Fruit fly (Drosophila melanogaster) whole organism, embryonic: ENCODE measurements around the gene UBL3.
A peak's percentile ranks its signal among the peaks of the same experiment; 100 is the strongest.

Experiments
- Ada2b ChIP-seq: fragments of 200-800 bp; sonication (Bioruptor generic); IDR thresholded peaks from 2 replicates; pipeline ENCODE4 v1.3.6; 2022; ENCODE audit warnings: missing biosample characterization, missing genetic modification characterization
- Aef1 ChIP-seq: fragments of 200-800 bp; sonication (Bioruptor generic); IDR thresholded peaks from 3 replicates; pipeline ENCODE4 v1.3.6; 2022; ENCODE audit warnings: missing biosample characterization, missing genetic modification characterization
- Asciz ChIP-seq: fragments of 200-800 bp; sonication (Bioruptor generic); optimal IDR thresholded peaks from 2 replicates; lab custom pipeline; 2017; ENCODE audit warnings: missing biosample characterization, mild to moderate bottlenecking, missing genetic modification characterization, missing genetic modification reagents
- Bteb2 ChIP-seq: fragments of 200-800 bp; sonication (Bioruptor generic); optimal IDR thresholded peaks from 2 replicates; lab custom pipeline; 2016; ENCODE audit warnings: missing biosample characterization, missing genetic modification characterization
- CG1024 ChIP-seq: fragments of 200-800 bp; sonication (Bioruptor generic); IDR thresholded peaks from 2 replicates; pipeline ENCODE4 v1.3.6; 2022; ENCODE audit warnings: missing biosample characterization, missing genetic modification characterization
- CG12071 ChIP-seq: fragments of 200-800 bp; sonication (Bioruptor generic); optimal IDR thresholded peaks from 3 replicates; lab custom pipeline; 2018; ENCODE audit warnings: missing biosample characterization, mild to moderate bottlenecking, missing genetic modification characterization
- CG12236 ChIP-seq: fragments of 200-800 bp; sonication (Bioruptor generic); optimal IDR thresholded peaks from 2 replicates; lab custom pipeline; 2016; ENCODE audit warnings: missing biosample characterization, missing genetic modification characterization
- CG15269 ChIP-seq: fragments of 200-800 bp; sonication (Bioruptor generic); optimal IDR thresholded peaks from 2 replicates; lab custom pipeline; 2018; ENCODE audit warnings: missing biosample characterization, mild to moderate bottlenecking, missing genetic modification characterization, moderate library complexity
- CG17328 ChIP-seq: fragments of 200-800 bp; sonication (Bioruptor generic); IDR thresholded peaks from 2 replicates; pipeline ENCODE4 v1.3.6; 2022; ENCODE audit warnings: missing biosample characterization, missing genetic modification characterization
- CG17385 ChIP-seq: fragments of 200-800 bp; sonication (Bioruptor generic); optimal IDR thresholded peaks from 3 replicates; lab custom pipeline; 2018; ENCODE audit warnings: missing biosample characterization, mild to moderate bottlenecking, missing genetic modification characterization
- CG17802 ChIP-seq: fragments of 200-800 bp; sonication (Bioruptor generic); optimal IDR thresholded peaks from 2 replicates; lab custom pipeline; 2018; ENCODE audit warnings: missing biosample characterization, mild to moderate bottlenecking, missing genetic modification characterization, moderate library complexity
- CG2889 ChIP-seq: fragments of 200-800 bp; sonication (Bioruptor generic); IDR thresholded peaks from 3 replicates; pipeline ENCODE4 v1.3.6; 2022; ENCODE audit warnings: missing biosample characterization, missing genetic modification characterization
- CG31224 ChIP-seq: fragments of 200-800 bp; sonication (Bioruptor generic); IDR thresholded peaks from 2 replicates; pipeline ENCODE4 v1.3.6; 2022; ENCODE audit warnings: missing biosample characterization, missing genetic modification characterization
- CG3407 ChIP-seq: fragments of 200-800 bp; sonication (Bioruptor generic); optimal IDR thresholded peaks from 2 replicates; lab custom pipeline; 2018; ENCODE audit warnings: missing biosample characterization, mild to moderate bottlenecking, missing genetic modification characterization
- CG3726 ChIP-seq: fragments of 200-800 bp; sonication (Bioruptor generic); IDR thresholded peaks from 3 replicates; pipeline ENCODE4, ENCODE4 v1.3.6; 2022; ENCODE audit warnings: missing biosample characterization, missing genetic modification characterization
- CG4404 ChIP-seq: fragments of 200-800 bp; sonication (Bioruptor generic); IDR thresholded peaks from 2 replicates; pipeline ENCODE4 v1.3.6; 2022; ENCODE audit warnings: missing biosample characterization, missing genetic modification characterization
- CG6854 ChIP-seq: fragments of 200-800 bp; sonication (Bioruptor generic); optimal IDR thresholded peaks from 3 replicates; lab custom pipeline; 2017; ENCODE audit warnings: missing biosample characterization, mild to moderate bottlenecking, missing genetic modification characterization
- CG8388 ChIP-seq: fragments of 200-800 bp; sonication (Bioruptor generic); optimal IDR thresholded peaks from 2 replicates; lab custom pipeline; 2019; ENCODE audit warnings: missing biosample characterization, mild to moderate bottlenecking, missing genetic modification characterization, moderate library complexity
- Dip3 ChIP-seq: fragments of 200-800 bp; sonication (Bioruptor generic); optimal IDR thresholded peaks from 3 replicates; lab custom pipeline; 2016; ENCODE audit warnings: missing biosample characterization, missing genetic modification characterization
- Dref ChIP-seq: fragments of 200-800 bp; sonication (Bioruptor generic); IDR thresholded peaks from 2 replicates; pipeline ENCODE4 v1.3.6; 2022; ENCODE audit warnings: missing biosample characterization, missing genetic modification characterization
- Eip74EF ChIP-seq, 2 experiments: fragments of 200-800 bp in 1 of 2; fragments of >200 bp in 1 of 2; sonication (Bioruptor generic) in 1 of 2; optimal IDR thresholded peaks; 2 replicates each; lab custom pipeline; 2017 to 2019; ENCODE audit warnings: missing biosample characterization in 2 of 2, missing genetic modification characterization in 2 of 2, mild to moderate bottlenecking in 1 of 2, moderate library complexity in 1 of 2
- GATAe ChIP-seq: fragments of 200-800 bp; sonication (Bioruptor generic); conservative IDR thresholded peaks from 2 replicates; pipeline ENCODE4 v1.3.6; 2022; ENCODE audit warnings: missing biosample characterization, missing genetic modification characterization
- Jarid2 ChIP-seq: fragments of 200-800 bp; sonication (Bioruptor generic); optimal IDR thresholded peaks from 3 replicates; lab custom pipeline; 2017; ENCODE audit warnings: mild to moderate bottlenecking, missing biosample characterization, missing genetic modification reagents, missing genetic modification characterization
- Optix ChIP-seq: fragments of 200-800 bp; sonication (Bioruptor generic); IDR thresholded peaks from 3 replicates; pipeline ENCODE4 v1.3.6; 2022; ENCODE audit warnings: missing biosample characterization, missing genetic modification characterization
- Ptx1 ChIP-seq: fragments of 200-800 bp; sonication (Bioruptor generic); IDR thresholded peaks from 2 replicates; pipeline ENCODE4 v1.3.6; 2022; ENCODE audit warnings: missing biosample characterization, missing genetic modification characterization
- Ravus ChIP-seq: fragments of 200-800 bp; sonication (Bioruptor generic); IDR thresholded peaks from 2 replicates; pipeline ENCODE4 v1.3.6; 2022; ENCODE audit warnings: missing biosample characterization, missing genetic modification characterization
- Sin3A ChIP-seq: fragments of >200 bp; optimal IDR thresholded peaks from 2 replicates; lab custom pipeline; 2018
- ab ChIP-seq: fragments of 200-800 bp; sonication (Bioruptor generic); optimal IDR thresholded peaks from 2 replicates; lab custom pipeline; 2016; ENCODE audit warnings: missing biosample characterization, missing genetic modification characterization
- al ChIP-seq: fragments of 200-800 bp; sonication (Bioruptor generic); IDR thresholded peaks from 2 replicates; pipeline ENCODE4 v1.3.6; 2022; ENCODE audit warnings: missing biosample characterization, missing genetic modification characterization
- ap ChIP-seq: fragments of 200-800 bp; sonication (Bioruptor generic); IDR thresholded peaks from 2 replicates; pipeline ENCODE4 v1.3.6; 2022; ENCODE audit warnings: missing biosample characterization, missing genetic modification characterization
- ash1 ChIP-seq: fragments of 200-800 bp; sonication (Bioruptor generic); optimal IDR thresholded peaks from 2 replicates; lab custom pipeline; 2018; ENCODE audit warnings: missing biosample characterization, mild to moderate bottlenecking, missing genetic modification characterization
- bcd ChIP-seq: fragments of 200-800 bp; sonication (Bioruptor generic); optimal IDR thresholded peaks from 2 replicates; lab custom pipeline; 2017; ENCODE audit warnings: missing biosample characterization, mild to moderate bottlenecking, missing genetic modification characterization
- bigmax ChIP-seq: fragments of 200-800 bp; sonication (Bioruptor generic); optimal IDR thresholded peaks from 2 replicates; lab custom pipeline; 2018; ENCODE audit warnings: missing biosample characterization, mild to moderate bottlenecking, missing genetic modification characterization
- btn ChIP-seq: fragments of 200-800 bp; sonication (Bioruptor generic); optimal IDR thresholded peaks from 2 replicates; lab custom pipeline; 2016; ENCODE audit warnings: missing biosample characterization, missing genetic modification characterization
- chn ChIP-seq: fragments of 200-800 bp; sonication (Bioruptor generic); optimal IDR thresholded peaks from 2 replicates; lab custom pipeline; 2016; ENCODE audit warnings: missing biosample characterization, missing genetic modification characterization
- crc ChIP-seq: fragments of 200-800 bp; sonication (Bioruptor generic); optimal IDR thresholded peaks from 2 replicates; lab custom pipeline; 2016; ENCODE audit warnings: missing biosample characterization, missing genetic modification characterization
- dmrt11E ChIP-seq: fragments of 200-800 bp; sonication (Bioruptor generic); optimal IDR thresholded peaks from 3 replicates; lab custom pipeline; 2018; ENCODE audit warnings: missing biosample characterization, mild to moderate bottlenecking, missing genetic modification characterization, moderate library complexity
- exex ChIP-seq: fragments of 200-800 bp; sonication (Bioruptor generic); optimal IDR thresholded peaks from 4 replicates; lab custom pipeline; 2018; ENCODE audit warnings: missing biosample characterization, mild to moderate bottlenecking, missing genetic modification characterization, moderate library complexity
- fru ChIP-seq: fragments of >200 bp; optimal IDR thresholded peaks from 2 replicates; lab custom pipeline; 2017
- fu2 ChIP-seq: fragments of 200-800 bp; sonication (Bioruptor generic); optimal IDR thresholded peaks from 2 replicates; lab custom pipeline; 2016; ENCODE audit warnings: missing biosample characterization, missing genetic modification characterization
- gsb ChIP-seq: fragments of 200-800 bp; sonication (Bioruptor generic); IDR thresholded peaks from 2 replicates; pipeline ENCODE4 v1.3.6; 2022; ENCODE audit warnings: missing biosample characterization, missing genetic modification characterization
- lab ChIP-seq: fragments of 200-800 bp; sonication (Bioruptor generic); optimal IDR thresholded peaks from 3 replicates; lab custom pipeline; 2017; ENCODE audit warnings: missing biosample characterization, missing genetic modification characterization, mild to moderate bottlenecking, moderate library complexity, missing genetic modification reagents
- mirr ChIP-seq: fragments of 200-800 bp; sonication (Bioruptor generic); optimal IDR thresholded peaks from 3 replicates; lab custom pipeline; 2018; ENCODE audit warnings: missing biosample characterization, mild to moderate bottlenecking, missing genetic modification characterization
- pan ChIP-seq, 4 experiments: fragments of >200 bp in 3 of 4; fragments of 200-800 bp in 1 of 4; sonication (Bioruptor generic) in 1 of 4; optimal IDR thresholded peaks in 3 of 4; IDR thresholded peaks in 1 of 4; 2 replicates each; pipeline versions ENCODE4 v1.3.6 to Lab custom; 2017 to 2022; ENCODE audit warnings: missing biosample characterization in 2 of 4, missing genetic modification characterization in 2 of 4, mixed read lengths in 1 of 4
- run ChIP-seq: fragments of 200-800 bp; sonication (Bioruptor generic); optimal IDR thresholded peaks from 3 replicates; lab custom pipeline; 2018; ENCODE audit warnings: missing biosample characterization, mild to moderate bottlenecking, missing genetic modification characterization
- sna ChIP-seq: fragments of 200-800 bp; sonication (Bioruptor generic); IDR thresholded peaks from 2 replicates; pipeline ENCODE4 v1.3.6; 2022; ENCODE audit warnings: missing biosample characterization, missing genetic modification characterization; ENCODE audit not compliant: partially characterized antibody
- so ChIP-seq: fragments of 200-800 bp; sonication (Bioruptor generic); IDR thresholded peaks from 3 replicates; pipeline ENCODE4 v1.3.6; 2022; ENCODE audit warnings: missing biosample characterization, missing genetic modification characterization
- sqz ChIP-seq: fragments of 200-800 bp; sonication (Bioruptor generic); optimal IDR thresholded peaks from 3 replicates; lab custom pipeline; 2018; ENCODE audit warnings: missing biosample characterization, mild to moderate bottlenecking, missing genetic modification characterization
- unpg ChIP-seq: fragments of 200-800 bp; sonication (Bioruptor generic); optimal IDR thresholded peaks from 3 replicates; lab custom pipeline; 2018; ENCODE audit warnings: missing biosample characterization, mild to moderate bottlenecking, missing genetic modification characterization, moderate library complexity
- wek ChIP-seq: fragments of 200-800 bp; sonication (Bioruptor generic); optimal IDR thresholded peaks from 3 replicates; lab custom pipeline; 2018; ENCODE audit warnings: missing biosample characterization, mild to moderate bottlenecking, missing genetic modification characterization, moderate library complexity

The UBL3 gene

DNA sequence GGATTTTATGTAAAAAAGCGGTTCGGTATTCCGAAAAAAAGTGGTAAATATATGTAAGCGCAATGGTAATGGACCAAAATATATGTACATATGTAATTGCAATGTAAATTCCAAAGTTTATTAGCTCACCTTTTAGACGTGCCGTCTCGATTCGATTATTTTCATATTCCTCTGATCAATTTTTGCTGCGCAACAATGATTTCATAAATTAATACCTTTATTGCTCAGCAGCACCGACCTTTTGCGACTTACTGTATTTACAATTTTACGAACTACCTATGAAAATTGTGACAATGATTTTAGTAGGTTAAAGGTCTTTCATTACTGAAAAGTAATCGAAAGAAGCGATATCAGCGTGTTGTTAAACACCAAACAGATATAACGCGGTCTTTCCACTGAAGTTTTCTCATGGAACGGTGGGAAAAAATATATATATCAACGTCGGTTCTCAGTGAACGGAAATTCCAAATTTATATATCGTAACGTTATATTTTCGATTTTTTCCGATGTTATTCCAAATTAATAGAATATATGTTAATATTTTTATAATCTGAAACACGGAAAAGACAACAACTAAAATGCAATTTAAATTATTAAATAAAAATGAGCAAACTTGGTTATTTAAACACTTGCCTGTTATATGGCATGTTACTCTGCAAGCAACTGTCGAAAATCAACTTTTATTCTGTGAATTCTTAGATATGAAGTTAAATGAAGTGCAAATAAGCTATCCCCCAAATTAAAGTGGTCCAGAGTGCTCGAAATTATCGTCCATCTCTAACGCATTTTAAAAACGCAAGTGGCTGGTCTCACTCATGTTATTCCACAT is 37.0 kb upstream of the UBL3 start, which contains the start of the genes MSBP and CG15916 (continued):
- TF ChIP-seq Bteb2 (GFP tag; lab: Kevin White, UChicago) (no peak), Eip74EF (GFP tag; optimal IDR thresholded peaks at IDR 0.05; lab: Kevin White, UChicago) (no peak), sqz (GFP tag; lab: Kevin White, UChicago) (no peak), gsb (GFP tag; lab: Robert Waterston, UW) (no peak), CG12236 (GFP tag; lab: Kevin White, UChicago) (no peak), al (GFP tag; lab: Robert Waterston, UW) (no peak), CG12071 (GFP tag; lab: Kevin White, UChicago) (no peak), GATAe (GFP tag; lab: Robert Waterston, UW) (no peak), chn (GFP tag; lab: Kevin White, UChicago) (no peak), exex (tag; lab: Kevin White, UChicago) (no peak), Asciz (GFP tag; lab: Kevin White, UChicago) (no peak), lab (GFP tag; lab: Kevin White, UChicago) (no peak), ab (GFP tag; lab: Kevin White, UChicago) (no peak), wek (GFP tag; lab: Kevin White, UChicago) (no peak), bigmax (GFP tag; lab: Kevin White, UChicago) (no peak), Dref (GFP tag; lab: Robert Waterston, UW) (peak; percentile 61), Sin3A (no peak), CG1024 (GFP tag; lab: Robert Waterston, UW) (peak; percentile 66), Ada2b (GFP tag; lab: Robert Waterston, UW) (no peak), Aef1 (GFP tag; lab: Robert Waterston, UW) (no peak), CG17802 (tag; lab: Kevin White, UChicago) (peak; percentile 59), crc (GFP tag; lab: Kevin White, UChicago) (no peak), CG15269 (peak; percentile 15), CG3407 (GFP tag; lab: Kevin White, UChicago) (no peak), so (GFP tag; lab: Robert Waterston, UW) (no peak), CG3726 (GFP tag; lab: Robert Waterston, UW) (no peak), CG6854 (no peak), CG17328 (no peak), btn (no peak), run (tag; lab: Kevin White, UChicago) (no peak), CG2889 (GFP tag; lab: Robert Waterston, UW) (no peak), fru (lab: Kevin White, UChicago) (no peak), Ptx1 (GFP tag; lab: Robert Waterston, UW) (peak; percentile 27; the same call in 1 of the 2 replicates), Jarid2 (GFP tag; lab: Kevin White, UChicago) (no peak), CG8388 (GFP tag; lab: Kevin White, UChicago) (peak; percentile 3), CG17385 (GFP tag; lab: Kevin White, UChicago) (no peak), Optix (no peak), Dip3 (GFP tag; lab: Kevin White, UChicago) (peak; percentile 1), CG4404 (GFP tag; lab: Robert Waterston, UW) (no peak), CG31224 (GFP tag; lab: Robert Waterston, UW) (no peak), pan (optimal IDR thresholded peaks at IDR 0.05; lab: Kevin White, UChicago) (no peak), pan (GFP tag; optimal IDR thresholded peaks at IDR 0.05 in 1 of 2, IDR thresholded peaks at IDR 0.05 in 1 of 2) (no peak), mirr (GFP tag; lab: Kevin White, UChicago) (no peak), bcd (GFP tag; lab: Kevin White, UChicago) (peak; percentile 39), dmrt11E (tag; lab: Kevin White, UChicago) (peak; percentile 50), Ravus (GFP tag; lab: Robert Waterston, UW) (no peak), fu2 (no peak), unpg (GFP tag; lab: Kevin White, UChicago) (no peak), sna (GFP tag; lab: Robert Waterston, UW) (no peak), ash1 (GFP tag; lab: Kevin White, UChicago) (no peak), ap (GFP tag; lab: Robert Waterston, UW) (no peak)
